Worm (Caenorhabditis elegans): ENCODE data around the gene sri-37.

DNA sequence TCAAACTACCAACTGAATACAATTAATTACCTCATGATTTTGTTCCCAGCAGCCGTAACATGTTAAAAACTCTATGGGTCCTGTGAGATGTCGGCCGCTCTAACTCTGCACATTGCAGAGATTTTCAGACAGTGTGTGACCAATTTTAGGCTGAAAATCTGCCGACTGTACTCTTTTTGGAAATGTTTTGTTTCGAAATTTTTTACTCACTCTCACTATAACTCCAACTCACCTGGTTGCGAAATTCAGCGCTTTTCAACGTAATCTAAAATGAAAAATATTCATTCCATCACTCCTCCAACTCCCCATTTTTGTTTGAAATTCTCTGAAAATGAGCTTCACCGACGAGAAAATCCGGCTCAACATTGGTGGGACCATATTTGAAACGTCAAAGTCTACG is 20.2 kb downstream of the sri-37 start, which contains the start of the genes F22E5.13 and F22E5.6:
- TF ChIP-seq swsn-7 (tag; optimal IDR thresholded peaks at IDR 0.05) (no peak), jun-1 (tag; optimal IDR thresholded peaks at IDR 0.05) (no peak), ceh-63 (GFP tag; optimal IDR thresholded peaks at IDR 0.05) (no peak), lin-39 (tag; optimal IDR thresholded peaks at IDR 0.05) (no peak), lin-15B (tag; optimal IDR thresholded peaks at IDR 0.05) (no peak), irx-1 (tag; optimal IDR thresholded peaks at IDR 0.05) (no peak)
